In genomic region chr3R:16647716-16648016, dm6 we compare ENCODE assay signal across 4 fruit fly cellular contexts.
TF ChIP-seq lines count a peak whose summit lies in the region.

No protein-coding gene starts in this region.

- TF ChIP-seq CTCF in whole organism, embryonic (GFP tag; optimal IDR thresholded peaks at IDR 0.05; lab: Kevin White, UChicago): no peak

TF ChIP-seq in whole organism, adult, 20 proteins besides CTCF, POLR2A, EP300 and RAD21:
- TF ChIP-seq pad (GFP tag; optimal IDR thresholded peaks at IDR 0.05; lab: Kevin White, UChicago): no peak
- peak; percentile 22 for TF ChIP-seq CG12768 (GFP tag; optimal IDR thresholded peaks at IDR 0.05; lab: Kevin White, UChicago)
- TF ChIP-seq toe (GFP tag; optimal IDR thresholded peaks at IDR 0.05; lab: Kevin White, UChicago): no peak
- TF ChIP-seq Mnt (GFP tag; optimal IDR thresholded peaks at IDR 0.05; lab: Kevin White, UChicago): peak; percentile 27
- no peak for TF ChIP-seq Clk (GFP tag; optimal IDR thresholded peaks at IDR 0.05; lab: Kevin White, UChicago)
- TF ChIP-seq Crg-1 (GFP tag; optimal IDR thresholded peaks at IDR 0.05; lab: Kevin White, UChicago): no peak
- peak; percentile 14 for TF ChIP-seq bab1 (GFP tag; optimal IDR thresholded peaks at IDR 0.05; lab: Kevin White, UChicago)
- TF ChIP-seq CG7045 (GFP tag; optimal IDR thresholded peaks at IDR 0.05; lab: Kevin White, UChicago): no peak

TF ChIP-seq in whole organism, embryonic, 481 proteins besides CTCF, POLR2A, EP300 and RAD21 (continues in another document):
- no peak for TF ChIP-seq grn (GFP tag; optimal IDR thresholded peaks at IDR 0.05; lab: Kevin White, UChicago)
- TF ChIP-seq CG34224 (GFP tag; IDR thresholded peaks at IDR 0.05; lab: Robert Waterston, UW; ENCODE audit: partially characterized antibody): peak; percentile 77; the same call in 2 of the 3 replicates
- no peak for TF ChIP-seq tin (GFP tag; optimal IDR thresholded peaks at IDR 0.05; lab: Kevin White, UChicago)
- TF ChIP-seq gcm (GFP tag; optimal IDR thresholded peaks at IDR 0.05; lab: Kevin White, UChicago): no peak
- TF ChIP-seq CG17912 (GFP tag; optimal IDR thresholded peaks at IDR 0.05; lab: Kevin White, UChicago): no peak
- TF ChIP-seq CG4282 (GFP tag; optimal IDR thresholded peaks at IDR 0.05; lab: Kevin White, UChicago): no peak
- TF ChIP-seq CG11560 (tag; IDR thresholded peaks at IDR 0.05; lab: Robert Waterston, UW): no peak
- no peak for TF ChIP-seq Ets97D (GFP tag; optimal IDR thresholded peaks at IDR 0.05; lab: Kevin White, UChicago)
- TF ChIP-seq CG17568 (GFP tag; optimal IDR thresholded peaks at IDR 0.05; lab: Kevin White, UChicago): no peak
- peak; percentile 2 for TF ChIP-seq mirr (GFP tag; optimal IDR thresholded peaks at IDR 0.05; lab: Kevin White, UChicago)
- 0 out of 3 replicates have a peak, but pooled peaks have one; percentile 45 for TF ChIP-seq CG16813 (GFP tag; IDR thresholded peaks at IDR 0.05; lab: Robert Waterston, UW; ENCODE audit: partially characterized antibody)
- TF ChIP-seq odd (GFP tag; optimal IDR thresholded peaks at IDR 0.05; lab: Kevin White, UChicago): no peak
- TF ChIP-seq CG13296 (GFP tag; optimal IDR thresholded peaks at IDR 0.05; lab: Kevin White, UChicago): no peak
- no peak; the same call in 2 of the 3 replicates for TF ChIP-seq HLH4C (GFP tag; IDR thresholded peaks at IDR 0.05; lab: Robert Waterston, UW; ENCODE audit: partially characterized antibody)
- TF ChIP-seq cad (GFP tag; optimal IDR thresholded peaks at IDR 0.05; lab: Kevin White, UChicago): no peak
- TF ChIP-seq Spps (tag; optimal IDR thresholded peaks at IDR 0.05; lab: Kevin White, UChicago): no peak
- no peak for TF ChIP-seq HLH3B (GFP tag; IDR thresholded peaks at IDR 0.05; lab: Robert Waterston, UW)
- TF ChIP-seq Med (GFP tag; lab: Kevin White, UChicago): peak; percentile 43
- TF ChIP-seq Abd-B (GFP tag; optimal IDR thresholded peaks at IDR 0.05; lab: Kevin White, UChicago): no peak
- TF ChIP-seq CG11247 (GFP tag; IDR thresholded peaks at IDR 0.05; lab: Robert Waterston, UW): no peak
- no peak for TF ChIP-seq ind (GFP tag; optimal IDR thresholded peaks at IDR 0.05; lab: Kevin White, UChicago)
- TF ChIP-seq bbx (GFP tag; IDR thresholded peaks at IDR 0.05; lab: Robert Waterston, UW; ENCODE audit: partially characterized antibody): peak; percentile 2; the same call in 1 of the 2 replicates
- no peak for TF ChIP-seq sima (GFP tag; optimal IDR thresholded peaks at IDR 0.05; lab: Kevin White, UChicago)
- no peak for TF ChIP-seq CG10267 (tag; optimal IDR thresholded peaks at IDR 0.05; lab: Kevin White, UChicago)
- TF ChIP-seq nom (GFP tag; optimal IDR thresholded peaks at IDR 0.05; lab: Kevin White, UChicago): peak; percentile 50
- TF ChIP-seq mld (GFP tag; IDR thresholded peaks at IDR 0.05; lab: Robert Waterston, UW; ENCODE audit: partially characterized antibody): 0 out of 3 replicates have a peak, but pooled peaks have one; percentile 12
- TF ChIP-seq CG6683 (GFP tag; optimal IDR thresholded peaks at IDR 0.05; lab: Kevin White, UChicago): no peak

TF ChIP-seq in whole organism, prepupa, 60 proteins besides CTCF, POLR2A, EP300 and RAD21:
- TF ChIP-seq Sox14 (GFP tag; optimal IDR thresholded peaks at IDR 0.05; lab: Kevin White, UChicago) (no peak), CG6854 (GFP tag; optimal IDR thresholded peaks at IDR 0.05; lab: Kevin White, UChicago) (peak; percentile 53)

TF ChIP-seq in whole organism, wandering third instar larva, 38 proteins besides CTCF, POLR2A, EP300 and RAD21:
- TF ChIP-seq Jra (GFP tag; optimal IDR thresholded peaks at IDR 0.05; lab: Kevin White, UChicago) (peak; percentile 14), Myc (optimal IDR thresholded peaks at IDR 0.05; lab: Kevin White, UChicago) (peak; percentile 46), sv (GFP tag; optimal IDR thresholded peaks at IDR 0.05; lab: Kevin White, UChicago) (no peak), N (GFP tag; optimal IDR thresholded peaks at IDR 0.05; lab: Kevin White, UChicago) (no peak)
TF ChIP-seq in whole organism, wandering third instar larva: peak in this region for 2.
